Worm (Caenorhabditis elegans): Measurements from ENCODE around the gene T14B4.20.
A peak's percentile ranks its signal among the peaks of the same experiment; 100 is the strongest.

Gene T14B4.20

ce11 chrII:6756232-6756631 lies 39.5 kb downstream of the T14B4.20 start, which contains the start of gene F41G3.3:
Gene F41G3.3, plus strand, starts transcription at chrII:6756532.
- TF ChIP-seq lin-39 (tag; optimal IDR thresholded peaks at IDR 0.05) = no peak
- no peak for TF ChIP-seq ztf-4 (tag; optimal IDR thresholded peaks at IDR 0.05)
- no peak for TF ChIP-seq lir-3 (tag; optimal IDR thresholded peaks at IDR 0.05; ENCODE audit: poor library complexity)
- TF ChIP-seq nhr-90 (tag; optimal IDR thresholded peaks at IDR 0.05; ENCODE audit: poor library complexity) = no peak
- no peak for TF ChIP-seq nhr-12 (tag; optimal IDR thresholded peaks at IDR 0.05)
- TF ChIP-seq egl-27 (tag; optimal IDR thresholded peaks at IDR 0.05) = no peak
- no peak for TF ChIP-seq nhr-19 (GFP tag; conservative IDR thresholded peaks at IDR 0.05)
- no peak for TF ChIP-seq efl-1 (optimal IDR thresholded peaks at IDR 0.05)
- TF ChIP-seq efl-1 (GFP tag; optimal IDR thresholded peaks at IDR 0.05 in 1 of 2) = no peak
- TF ChIP-seq pag-3 (tag; optimal IDR thresholded peaks at IDR 0.05; ENCODE audit: borderline replicate concordance, insufficient read depth) = no peak
- TF ChIP-seq ets-5 (GFP tag; IDR thresholded peaks at IDR 0.05) = no peak
- TF ChIP-seq mef-2 (tag; optimal IDR thresholded peaks at IDR 0.05) = no peak
- TF ChIP-seq snpc-4 (tag; optimal IDR thresholded peaks at IDR 0.05) = no peak
- no peak for TF ChIP-seq nhr-76 (tag; optimal IDR thresholded peaks at IDR 0.05)
- TF ChIP-seq fos-1 (tag; optimal IDR thresholded peaks at IDR 0.05) = no peak
- TF ChIP-seq lin-13 (GFP tag; optimal IDR thresholded peaks at IDR 0.05) = no peak
- TF ChIP-seq mab-9 (GFP tag; IDR thresholded peaks at IDR 0.05) = no peak
- TF ChIP-seq mdl-1 (tag; optimal IDR thresholded peaks at IDR 0.05) = no peak
- TF ChIP-seq rnt-1 (tag; optimal IDR thresholded peaks at IDR 0.05) = no peak
- no peak for TF ChIP-seq fkh-4 (tag; optimal IDR thresholded peaks at IDR 0.05; ENCODE audit: borderline replicate concordance)

- no peak for TF ChIP-seq sox-4 (tag; optimal IDR thresholded peaks at IDR 0.05)
- peak; percentile 2 for TF ChIP-seq lin-14 (GFP tag; optimal IDR thresholded peaks at IDR 0.05)
- TF ChIP-seq nhr-11 (tag; optimal IDR thresholded peaks at IDR 0.05) = no peak
- TF ChIP-seq hpl-2 (GFP tag; optimal IDR thresholded peaks at IDR 0.05) = no peak
These were observed 48.0 kb downstream of the T14B4.20 start, which contains the start of gene nlp-50 for ce11 chrII:6764734-6765133. Gene nlp-50, plus strand, starts transcription at chrII:6765034.
